Worm (Caenorhabditis elegans) whole organism, L4 larva: Measurements from ENCODE around the gene F08G5.3.

Experiments used
- F10B5.3 ChIP-seq: sonication (generic microtip); optimal IDR thresholded peaks from 2 replicates; lab custom pipeline; 2016; ENCODE audit warnings: mild to moderate bottlenecking, missing genetic modification characterization, missing compliant biosample characterization
- F26F4.8 ChIP-seq: fragments of 200-800 bp; sonication (Bioruptor generic); conservative IDR thresholded peaks from 2 replicates; pipeline ENCODE4 v1.3.6; 2022; ENCODE audit warnings: missing genetic modification characterization, missing compliant biosample characterization
- F37D6.2 ChIP-seq: sonication (generic microtip); optimal IDR thresholded peaks from 2 replicates; lab custom pipeline; 2016; ENCODE audit warnings: mild to moderate bottlenecking, missing genetic modification characterization, missing compliant biosample characterization
- R02D3.7 ChIP-seq: fragments of 150-350 bp; sonication (generic microtip); optimal IDR thresholded peaks from 3 replicates; lab custom pipeline; 2014; ENCODE audit warnings: missing biosample characterization, missing genetic modification characterization
- Y105C5A.15 ChIP-seq: fragments of 200-800 bp; sonication (Bioruptor generic); IDR thresholded peaks from 2 replicates; pipeline ENCODE4 v1.3.6; 2022; ENCODE audit warnings: missing genetic modification characterization, missing compliant biosample characterization
- Y48G9A.11 ChIP-seq: fragments of 200-800 bp; sonication (Bioruptor generic); IDR thresholded peaks from 2 replicates; pipeline ENCODE4 v1.3.6; 2022; ENCODE audit warnings: missing genetic modification reagents, missing genetic modification characterization, missing compliant biosample characterization
- Y5F2A.4 ChIP-seq: fragments of 200-800 bp; sonication (Bioruptor generic); optimal IDR thresholded peaks from 2 replicates; lab custom pipeline; 2018; ENCODE audit warnings: mild to moderate bottlenecking, missing genetic modification characterization, missing compliant biosample characterization
- Y75B8A.6 ChIP-seq: fragments of 200-800 bp; sonication (Bioruptor generic); IDR thresholded peaks from 2 replicates; pipeline ENCODE4 v1.3.6; 2022; ENCODE audit warnings: missing genetic modification reagents, missing genetic modification characterization, missing compliant biosample characterization
- aha-1 ChIP-seq: fragments of 150-350 bp; peaks from one replicate; lab custom pipeline; 2014; ENCODE audit warnings: missing biosample characterization, missing genetic modification characterization
- attf-4 ChIP-seq: sonication (generic microtip); optimal IDR thresholded peaks from 3 replicates; lab custom pipeline; 2017; ENCODE audit warnings: missing biosample characterization, missing genetic modification characterization
- ceh-20 ChIP-seq: fragments of 200-800 bp; sonication (Bioruptor generic); IDR thresholded peaks from 2 replicates; pipeline ENCODE4 v1.3.6; 2022; ENCODE audit warnings: missing genetic modification reagents, missing genetic modification characterization, missing compliant biosample characterization
- ceh-62 ChIP-seq: sonication (generic microtip); optimal IDR thresholded peaks from 2 replicates; lab custom pipeline; 2017; ENCODE audit warnings: missing biosample characterization, missing genetic modification characterization
- cey-2 ChIP-seq: sonication (generic microtip); optimal IDR thresholded peaks from 3 replicates; lab custom pipeline; 2017; ENCODE audit warnings: missing genetic modification characterization, mild to moderate bottlenecking, missing compliant biosample characterization, antibody characterized with exemption, borderline replicate concordance; ENCODE audit not compliant: insufficient read depth
- ctbp-1 ChIP-seq: fragments of 200-800 bp; sonication (Bioruptor generic); IDR thresholded peaks from 2 replicates; pipeline ENCODE4 v1.3.6; 2022; ENCODE audit warnings: missing genetic modification reagents, missing genetic modification characterization, missing compliant biosample characterization
- daf-16 ChIP-seq, 3 experiments: sonication (generic microtip); optimal IDR thresholded peaks; 2 replicates each; lab custom pipeline; 2016 to 2017; ENCODE audit warnings: missing genetic modification characterization in 3 of 3, missing genetic modification reagents in 3 of 3, mild to moderate bottlenecking in 2 of 3, missing compliant biosample characterization in 2 of 3, missing biosample characterization in 1 of 3, moderate library complexity in 1 of 3
- daf-8 ChIP-seq: fragments of 200-800 bp; sonication (Bioruptor generic); IDR thresholded peaks from 2 replicates; pipeline ENCODE4 v1.3.6; 2022; ENCODE audit warnings: missing genetic modification characterization, missing compliant biosample characterization
- dmd-6 ChIP-seq: fragments of 200-800 bp; sonication (Bioruptor generic); IDR thresholded peaks from 2 replicates; pipeline ENCODE4 v1.3.6; 2022; ENCODE audit warnings: missing genetic modification reagents, missing genetic modification characterization, missing compliant biosample characterization
- dmd-8 ChIP-seq: fragments of 200-800 bp; sonication (Bioruptor generic); IDR thresholded peaks from 2 replicates; pipeline ENCODE4 v1.3.6; 2022; ENCODE audit warnings: missing genetic modification characterization, missing compliant biosample characterization
- dve-1 ChIP-seq: sonication (generic microtip); optimal IDR thresholded peaks from 2 replicates; lab custom pipeline; 2017; ENCODE audit warnings: antibody characterized with exemption, mild to moderate bottlenecking, missing genetic modification characterization, missing compliant biosample characterization; ENCODE audit not compliant: insufficient read depth
- gei-8 ChIP-seq: fragments of 200-800 bp; sonication (Bioruptor generic); optimal IDR thresholded peaks from 2 replicates; lab custom pipeline; 2018; ENCODE audit warnings: mild to moderate bottlenecking, missing genetic modification characterization, missing compliant biosample characterization
- hlh-11 ChIP-seq: fragments of 200-800 bp; sonication (Bioruptor generic); optimal IDR thresholded peaks from 2 replicates; lab custom pipeline; 2018; ENCODE audit warnings: mild to moderate bottlenecking, missing genetic modification characterization, missing compliant biosample characterization
- jun-1 ChIP-seq: fragments of 150-350 bp; optimal IDR thresholded peaks from 2 replicates; lab custom pipeline; 2014; ENCODE audit warnings: missing biosample characterization, missing genetic modification reagents, missing genetic modification characterization
- lin-1 ChIP-seq: fragments of 200-800 bp; sonication (Bioruptor generic); IDR thresholded peaks from 2 replicates; pipeline ENCODE4 v1.3.6; 2022; ENCODE audit warnings: missing genetic modification reagents, missing genetic modification characterization, missing compliant biosample characterization
- lin-13 ChIP-seq: fragments of 150-350 bp; optimal IDR thresholded peaks from 2 replicates; lab custom pipeline; 2014; ENCODE audit warnings: missing biosample characterization, missing genetic modification reagents, missing genetic modification characterization
- lin-38 ChIP-seq: fragments of 200-800 bp; sonication (Bioruptor generic); IDR thresholded peaks from 2 replicates; pipeline ENCODE4 v1.3.6; 2022; ENCODE audit warnings: missing genetic modification reagents, missing genetic modification characterization, missing compliant biosample characterization
- lir-3 ChIP-seq: sonication (generic microtip); optimal IDR thresholded peaks from 2 replicates; lab custom pipeline; 2016; ENCODE audit warnings: mild to moderate bottlenecking, missing genetic modification characterization, missing compliant biosample characterization
- lsy-2 ChIP-seq, 2 experiments: fragments of 150-350 bp in 1 of 2; sonication (generic microtip) in 1 of 2; optimal IDR thresholded peaks; 2 replicates each; lab custom pipeline; 2014 to 2017; ENCODE audit warnings: missing biosample characterization in 2 of 2, missing genetic modification characterization in 2 of 2
- madf-9 ChIP-seq: fragments of 200-800 bp; sonication (Bioruptor generic); conservative IDR thresholded peaks from 2 replicates; pipeline ENCODE4 v1.3.6; 2022; ENCODE audit warnings: missing genetic modification reagents, missing genetic modification characterization, missing compliant biosample characterization
- mep-1 ChIP-seq: fragments of 150-350 bp; sonication (generic microtip); optimal IDR thresholded peaks from 3 replicates; lab custom pipeline; 2014; ENCODE audit warnings: missing biosample characterization, missing genetic modification characterization
- mes-2 ChIP-seq: sonication (generic microtip); optimal IDR thresholded peaks from 2 replicates; lab custom pipeline; 2016; ENCODE audit warnings: missing genotype, mild to moderate bottlenecking, missing genetic modification characterization, missing compliant biosample characterization; ENCODE audit not compliant: poor library complexity, severe bottlenecking
- nhr-102 ChIP-seq: sonication (generic microtip); optimal IDR thresholded peaks from 2 replicates; lab custom pipeline; 2016; ENCODE audit warnings: mild to moderate bottlenecking, missing genetic modification characterization, moderate library complexity, missing compliant biosample characterization
- nhr-28 ChIP-seq: fragments of 150-350 bp; optimal IDR thresholded peaks from 2 replicates; lab custom pipeline; 2014; ENCODE audit warnings: missing biosample characterization, missing genetic modification characterization
- nhr-42 ChIP-seq: fragments of 200-800 bp; sonication (Bioruptor generic); IDR thresholded peaks from 2 replicates; pipeline ENCODE4 v1.3.6; 2022; ENCODE audit warnings: missing genetic modification characterization, missing compliant biosample characterization
- nhr-76 ChIP-seq: fragments of 150-350 bp; optimal IDR thresholded peaks from 2 replicates; lab custom pipeline; 2014; ENCODE audit warnings: missing biosample characterization, missing genetic modification characterization
- pha-4 ChIP-seq, 2 experiments: fragments of 150-350 bp in 1 of 2; fragments of 200-800 bp in 1 of 2; sonication (Bioruptor generic) in 1 of 2; IDR thresholded peaks in 1 of 2; optimal IDR thresholded peaks in 1 of 2; 2 replicates each; pipeline versions ENCODE4 v1.3.6 to Lab custom; 2014 to 2022; ENCODE audit warnings: missing genetic modification characterization in 2 of 2, missing genetic modification reagents in 2 of 2, missing biosample characterization in 1 of 2, missing compliant biosample characterization in 1 of 2
- php-3 ChIP-seq: fragments of 200-800 bp; sonication (Bioruptor generic); IDR thresholded peaks from 2 replicates; pipeline ENCODE4 v1.3.6; 2022; ENCODE audit warnings: missing genetic modification reagents, missing genetic modification characterization, missing compliant biosample characterization
- pqm-1 ChIP-seq: sonication (generic microtip); optimal IDR thresholded peaks from 2 replicates; lab custom pipeline; 2017; ENCODE audit warnings: missing biosample characterization, missing genetic modification characterization
- rbr-2 ChIP-seq: sonication (generic microtip); optimal IDR thresholded peaks from 2 replicates; lab custom pipeline; 2016; ENCODE audit warnings: missing genotype, missing genetic modification characterization, missing compliant biosample characterization
- sdz-12 ChIP-seq: fragments of 200-800 bp; sonication (Bioruptor generic); optimal IDR thresholded peaks from 2 replicates; lab custom pipeline; 2018; ENCODE audit warnings: mild to moderate bottlenecking, missing genetic modification characterization, missing compliant biosample characterization
- skn-1 ChIP-seq: fragments of 150-350 bp; optimal IDR thresholded peaks from 2 replicates; lab custom pipeline; 2014; ENCODE audit warnings: missing biosample characterization, missing genetic modification characterization
- zag-1 ChIP-seq: fragments of 150-350 bp; optimal IDR thresholded peaks from 2 replicates; lab custom pipeline; 2014; ENCODE audit warnings: missing biosample characterization, missing genetic modification characterization
- zip-11 ChIP-seq: fragments of 200-800 bp; sonication (Bioruptor generic); IDR thresholded peaks from 2 replicates; pipeline ENCODE4 v1.3.6; 2022; ENCODE audit warnings: missing genetic modification characterization, missing compliant biosample characterization
- zip-2 ChIP-seq: fragments of 150-350 bp; optimal IDR thresholded peaks from 2 replicates; lab custom pipeline; 2014; ENCODE audit warnings: missing biosample characterization, missing genetic modification characterization

F08G5.3 gene

DNA sequence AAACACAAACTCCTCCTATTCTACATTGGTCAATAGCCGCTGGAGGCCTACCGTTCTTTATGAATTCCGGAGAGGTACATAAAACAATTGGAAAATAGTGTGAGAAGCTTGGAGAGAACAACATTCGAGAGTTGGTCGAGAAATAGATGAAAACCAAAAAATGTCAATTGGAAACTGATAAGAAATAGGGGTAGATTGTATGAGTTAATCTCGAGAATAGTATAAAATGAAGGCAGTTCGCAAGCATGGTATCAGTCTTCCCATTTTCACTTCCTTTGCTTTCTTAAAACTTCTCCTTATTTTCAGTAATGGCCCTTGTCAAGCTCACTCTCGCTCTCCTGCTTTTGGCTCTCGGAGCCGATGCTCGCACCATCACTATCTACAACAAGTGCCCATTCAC lies 34.5 kb downstream of the F08G5.3 start, which contains the start of gene thn-2:
TSS of gene thn-2 (plus strand) at position 307 of the 400 bp plus-strand sequence.
- TF ChIP-seq dmd-6 (GFP tag; lab: Robert Waterston, UW) (peak; percentile 60), lin-38 (GFP tag; lab: Robert Waterston, UW) (no peak)

DNA sequence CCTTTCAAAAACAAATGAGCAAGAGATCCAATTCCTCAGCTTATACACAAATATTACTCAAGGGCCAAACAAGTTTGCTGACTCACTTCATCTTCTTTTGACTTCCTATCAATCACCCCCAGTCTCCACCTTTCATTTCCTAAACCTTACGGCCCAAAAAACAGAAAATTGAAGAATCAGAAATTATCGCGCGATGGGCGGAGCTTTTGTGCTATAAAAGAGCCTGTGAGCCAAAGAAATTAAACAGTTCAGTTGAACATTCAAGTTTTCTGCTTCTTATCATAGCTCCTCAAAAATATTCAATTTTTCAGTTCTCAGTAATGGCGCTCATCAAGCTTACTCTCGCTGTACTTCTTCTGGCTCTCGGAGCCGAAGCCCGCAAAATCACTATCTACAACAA lies 37.6 kb downstream of the F08G5.3 start, which contains the start of gene thn-1:
TSS of gene thn-1 (plus strand) at position 301 of the 400 bp plus-strand sequence.
- TF ChIP-seq hlh-11 (tag; lab: Kevin White, UChicago) (no peak), ctbp-1 (GFP tag; lab: Robert Waterston, UW) (no peak), daf-16 (GFP tag; optimal IDR thresholded peaks at IDR 0.05; lab: Kevin White, UChicago) (no peak), daf-16 (tag; optimal IDR thresholded peaks at IDR 0.05; lab: Kevin White, UChicago) (no peak), dmd-6 (GFP tag; lab: Robert Waterston, UW) (no peak), lin-13 (GFP tag; lab: Kevin White, UChicago) (no peak), jun-1 (tag; lab: Kevin White, UChicago) (no peak), ceh-62 (tag; lab: Kevin White, UChicago) (no peak), mes-2 (tag; lab: Kevin White, UChicago) (no peak), ceh-20 (GFP tag; lab: Robert Waterston, UW) (no peak)
- TF ChIP-seq, all 104 proteins: peak for 0

DNA sequence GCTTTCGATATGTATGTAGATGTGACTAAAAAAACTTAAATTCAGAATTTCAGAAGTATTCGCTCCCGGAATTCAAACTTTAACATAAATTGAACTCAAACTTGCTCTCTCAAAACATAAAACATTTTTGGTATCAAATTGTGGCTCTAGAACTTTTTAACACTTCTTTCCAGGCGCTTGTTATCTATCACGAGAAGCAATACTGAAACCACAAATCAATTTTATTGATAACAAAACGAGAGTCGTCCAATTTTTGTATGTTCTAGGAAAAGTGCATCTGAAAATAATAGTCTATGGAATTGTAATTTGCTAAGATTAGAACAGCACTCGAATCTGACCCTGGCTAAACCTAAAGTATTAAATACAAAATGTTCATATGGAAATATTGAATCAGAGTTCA lies 38.5 kb downstream of the F08G5.3 start:
- TF ChIP-seq lir-3 (tag; lab: Kevin White, UChicago), result no peak
- TF ChIP-seq zag-1 (tag; lab: Kevin White, UChicago), result no peak
- TF ChIP-seq Y5F2A.4 (GFP tag; lab: Kevin White, UChicago), result no peak
- TF ChIP-seq gei-8 (GFP tag; lab: Kevin White, UChicago), result no peak
- TF ChIP-seq sdz-12, result no peak
- TF ChIP-seq lin-13 (GFP tag; lab: Kevin White, UChicago), result no peak
- no peak for TF ChIP-seq dmd-8
- TF ChIP-seq daf-8 (GFP tag; lab: Robert Waterston, UW), result no peak
- TF ChIP-seq lsy-2 (tag; optimal IDR thresholded peaks at IDR 0.05; lab: Kevin White, UChicago), result no peak
- peak; percentile 50 for TF ChIP-seq dve-1 (tag; lab: Kevin White, UChicago)
- TF ChIP-seq Y48G9A.11, result no peak
- TF ChIP-seq daf-16 (GFP tag; optimal IDR thresholded peaks at IDR 0.05; lab: Kevin White, UChicago), result no peak
- peak; percentile 11 for TF ChIP-seq daf-16 (tag; optimal IDR thresholded peaks at IDR 0.05; lab: Kevin White, UChicago)
- peak; percentile 43 for TF ChIP-seq hlh-11 (tag; lab: Kevin White, UChicago)
- no peak for TF ChIP-seq pha-4 (GFP tag; IDR thresholded peaks at IDR 0.05; lab: Robert Waterston, UW)
- no peak for TF ChIP-seq pha-4 (tag; optimal IDR thresholded peaks at IDR 0.05; lab: Kevin White, UChicago)
- no peak for TF ChIP-seq rbr-2 (tag; lab: Kevin White, UChicago)
- no peak for TF ChIP-seq ceh-20 (GFP tag; lab: Robert Waterston, UW)
- no peak for TF ChIP-seq zip-2 (tag; lab: Kevin White, UChicago)
- TF ChIP-seq zip-11, result no peak
- no peak for TF ChIP-seq nhr-42 (GFP tag; lab: Robert Waterston, UW)
- TF ChIP-seq lin-38 (GFP tag; lab: Robert Waterston, UW), result no peak
- no peak for TF ChIP-seq lin-1
- no peak for TF ChIP-seq F10B5.3 (tag; lab: Kevin White, UChicago)
- no peak for TF ChIP-seq nhr-102 (tag; lab: Kevin White, UChicago)
- peak; percentile 28 for TF ChIP-seq nhr-28 (tag; lab: Kevin White, UChicago)
- TF ChIP-seq Y75B8A.6 (GFP tag; lab: Robert Waterston, UW), result no peak
- TF ChIP-seq attf-4, result no peak
- TF ChIP-seq F37D6.2, result no peak
- peak; percentile 48 for TF ChIP-seq aha-1
- TF ChIP-seq F26F4.8, result no peak
- TF ChIP-seq cey-2, result no peak
- no peak for TF ChIP-seq nhr-76 (tag; lab: Kevin White, UChicago)
- no peak for TF ChIP-seq Y105C5A.15
- TF ChIP-seq ctbp-1 (GFP tag; lab: Robert Waterston, UW), result no peak
- TF ChIP-seq dmd-6 (GFP tag; lab: Robert Waterston, UW), result peak; percentile 58
- TF ChIP-seq mep-1, result no peak
- TF ChIP-seq php-3 (GFP tag; lab: Robert Waterston, UW), result peak; percentile 52; the same call in 1 of the 2 replicates
- TF ChIP-seq madf-9, result no peak
- no peak for TF ChIP-seq R02D3.7
- no peak for TF ChIP-seq skn-1 (tag; lab: Kevin White, UChicago)
- TF ChIP-seq pqm-1, result peak; percentile 75
